Worm (Caenorhabditis elegans) whole organism, L1 larva: ENCODE measurements around the gene pals-25.

ENCODE experiments used
- ama-1 ChIP-seq: fragments of 150-350 bp; optimal IDR thresholded peaks from 2 replicates; lab custom pipeline; 2014
- jun-1 ChIP-seq: fragments of 150-350 bp; optimal IDR thresholded peaks from 2 replicates; lab custom pipeline; 2014; ENCODE audit warnings: missing biosample characterization, missing genetic modification reagents, missing genetic modification characterization
- nhr-12 ChIP-seq: sonication (generic microtip); optimal IDR thresholded peaks from 2 replicates; lab custom pipeline; 2017; ENCODE audit warnings: missing biosample characterization, missing genetic modification characterization
- nhr-77 ChIP-seq: fragments of 150-350 bp; optimal IDR thresholded peaks from 2 replicates; lab custom pipeline; 2014; ENCODE audit warnings: missing biosample characterization, missing genetic modification characterization
- snpc-4 ChIP-seq: fragments of 150-350 bp; optimal IDR thresholded peaks from 2 replicates; lab custom pipeline; 2014; ENCODE audit warnings: missing biosample characterization, missing genetic modification characterization
- sox-4 ChIP-seq: sonication (generic microtip); optimal IDR thresholded peaks from 2 replicates; lab custom pipeline; 2016; ENCODE audit warnings: missing genetic modification characterization, missing compliant biosample characterization

DNA sequence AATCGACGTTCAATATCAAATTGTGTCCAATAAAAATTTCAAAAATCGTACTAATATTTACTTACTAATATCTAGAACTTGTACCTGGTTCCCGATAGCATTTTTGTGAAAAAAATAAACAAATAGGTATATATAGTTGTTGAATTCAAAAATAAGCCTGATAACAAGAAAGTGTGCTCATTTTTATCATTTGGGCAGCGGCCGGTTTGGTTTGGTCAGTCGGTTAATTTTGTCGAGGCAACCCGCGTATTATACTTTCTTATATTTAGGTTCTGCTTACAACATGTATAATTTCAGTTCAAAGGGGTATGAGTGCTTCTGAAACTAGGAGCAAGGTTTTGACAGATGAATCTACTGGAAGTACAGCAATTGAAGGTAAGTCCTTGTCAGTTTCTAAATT, 3.6 kb upstream of the pals-25 start, which contains the start of the genes nhr-280 and C29F9.2:
- no peak for TF ChIP-seq nhr-77 (tag; lab: Kevin White, UChicago)
- no peak for TF ChIP-seq nhr-12 (tag; lab: Kevin White, UChicago)
- TF ChIP-seq ama-1 (lab: Kevin White, UChicago): no peak
- TF ChIP-seq sox-4: no peak
- no peak for TF ChIP-seq jun-1 (tag; lab: Kevin White, UChicago)
- TF ChIP-seq snpc-4 (tag; lab: Kevin White, UChicago): no peak
